Worm (Caenorhabditis elegans) whole organism, L1 larva: ENCODE results near the gene nadk-2.
"Not testable (repeated sequence)": the region's sequence is repeated elsewhere in the genome, so short reads cannot be mapped to it uniquely, and the experiment has no call there.

Experiments
- C04F5.9 ChIP-seq: sonication (generic microtip); optimal IDR thresholded peaks from 2 replicates; lab custom pipeline; 2016; ENCODE audit warnings: missing genetic modification characterization, missing compliant biosample characterization
- C16A3.4 ChIP-seq: fragments of 150-350 bp; optimal IDR thresholded peaks from 2 replicates; lab custom pipeline; 2014; ENCODE audit warnings: missing biosample characterization, missing genetic modification characterization
- F16B12.6 ChIP-seq: fragments of 150-350 bp; optimal IDR thresholded peaks from 2 replicates; lab custom pipeline; 2014; ENCODE audit warnings: missing biosample characterization, missing genetic modification characterization
- ama-1 ChIP-seq: fragments of 150-350 bp; optimal IDR thresholded peaks from 2 replicates; lab custom pipeline; 2014
- ceh-63 ChIP-seq: fragments of 200-800 bp; sonication (Bioruptor generic); optimal IDR thresholded peaks from 2 replicates; lab custom pipeline; 2018; ENCODE audit warnings: mild to moderate bottlenecking, missing genetic modification characterization, missing compliant biosample characterization
- ces-1 ChIP-seq: fragments of 150-350 bp; optimal IDR thresholded peaks from 2 replicates; lab custom pipeline; 2014; ENCODE audit warnings: missing biosample characterization, missing genetic modification reagents, missing genetic modification characterization
- dpl-1 ChIP-seq, 3 experiments: fragments of 150-350 bp in 2 of 3; sonication (generic microtip) in 1 of 3; optimal IDR thresholded peaks; 2 replicates each; lab custom pipeline; 2014 to 2017; ENCODE audit warnings: missing biosample characterization in 3 of 3, missing genetic modification characterization in 3 of 3, missing genetic modification reagents in 3 of 3
- efl-1 ChIP-seq, 4 experiments: fragments of 150-350 bp; optimal IDR thresholded peaks in 3 of 4; peaks in 1 of 4; 1 replicate in 1 of 4; 2 replicates in 3 of 4; lab custom pipeline; 2014; ENCODE audit warnings: missing biosample characterization in 2 of 4, missing genetic modification characterization in 2 of 4, missing genetic modification reagents in 2 of 4
- elt-2 ChIP-seq: sonication (generic microtip); optimal IDR thresholded peaks from 2 replicates; lab custom pipeline; 2016; ENCODE audit warnings: missing genetic modification characterization, mild to moderate bottlenecking, inconsistent platforms, missing compliant biosample characterization, missing genetic modification reagents
- elt-3 ChIP-seq, 6 experiments: fragments of 150-350 bp in 1 of 6; sonication (generic microtip); optimal IDR thresholded peaks; 2 replicates each; lab custom pipeline; 2017 to 2018; ENCODE audit warnings: missing biosample characterization in 6 of 6, missing genetic modification characterization in 6 of 6, inconsistent platforms in 1 of 6
- fos-1 ChIP-seq: fragments of 150-350 bp; optimal IDR thresholded peaks from 2 replicates; lab custom pipeline; 2014; ENCODE audit warnings: missing biosample characterization, missing genetic modification characterization
- hlh-4 ChIP-seq: sonication (generic microtip); optimal IDR thresholded peaks from 2 replicates; lab custom pipeline; 2016; ENCODE audit warnings: mild to moderate bottlenecking, missing genetic modification characterization, missing compliant biosample characterization
- hpl-2 ChIP-seq: fragments of 150-350 bp; optimal IDR thresholded peaks from 2 replicates; lab custom pipeline; 2014; ENCODE audit warnings: missing biosample characterization, missing genetic modification reagents, missing genetic modification characterization
- irx-1 ChIP-seq: sonication (generic microtip); optimal IDR thresholded peaks from 2 replicates; lab custom pipeline; 2016; ENCODE audit warnings: missing genetic modification characterization, missing compliant biosample characterization
- isw-1 ChIP-seq: fragments of 200-800 bp; sonication (Bioruptor generic); IDR thresholded peaks from 2 replicates; pipeline ENCODE4 v1.3.6; 2022; ENCODE audit warnings: missing genetic modification characterization, missing compliant biosample characterization
- lin-14 ChIP-seq: fragments of 200-800 bp; sonication (Bioruptor generic); optimal IDR thresholded peaks from 2 replicates; lab custom pipeline; 2018; ENCODE audit warnings: mild to moderate bottlenecking, missing genetic modification characterization, moderate library complexity, missing compliant biosample characterization
- lin-35 ChIP-seq, 2 experiments: fragments of 150-350 bp; optimal IDR thresholded peaks; 2 replicates each; lab custom pipeline; 2014; ENCODE audit warnings: missing biosample characterization in 2 of 2, missing genetic modification characterization in 2 of 2, missing genetic modification reagents in 2 of 2
- lir-3 ChIP-seq: sonication (generic microtip); optimal IDR thresholded peaks from 2 replicates; lab custom pipeline; 2016; ENCODE audit warnings: mild to moderate bottlenecking, missing genetic modification characterization, moderate library complexity, missing compliant biosample characterization; ENCODE audit not compliant: poor library complexity
- mep-1 ChIP-seq: fragments of 150-350 bp; optimal IDR thresholded peaks from 2 replicates; lab custom pipeline; 2014; ENCODE audit warnings: missing biosample characterization, missing genetic modification characterization
- nhr-12 ChIP-seq: sonication (generic microtip); optimal IDR thresholded peaks from 2 replicates; lab custom pipeline; 2017; ENCODE audit warnings: missing biosample characterization, missing genetic modification characterization
- nhr-237 ChIP-seq: fragments of 150-350 bp; optimal IDR thresholded peaks from 2 replicates; lab custom pipeline; 2014; ENCODE audit warnings: missing biosample characterization, missing genetic modification characterization
- nhr-28 ChIP-seq: fragments of 150-350 bp; optimal IDR thresholded peaks from 2 replicates; lab custom pipeline; 2014; ENCODE audit warnings: missing biosample characterization, missing genetic modification characterization
- nhr-47 ChIP-seq: sonication (generic microtip); optimal IDR thresholded peaks from 2 replicates; lab custom pipeline; 2016; ENCODE audit warnings: mild to moderate bottlenecking, missing genetic modification characterization, moderate library complexity, missing compliant biosample characterization
- nhr-71 ChIP-seq: sonication (generic microtip); optimal IDR thresholded peaks from 2 replicates; lab custom pipeline; 2016; ENCODE audit warnings: mild to moderate bottlenecking, missing genetic modification characterization, moderate library complexity, missing compliant biosample characterization
- nhr-90 ChIP-seq: sonication (generic microtip); optimal IDR thresholded peaks from 2 replicates; lab custom pipeline; 2016; ENCODE audit warnings: mild to moderate bottlenecking, missing genetic modification characterization, missing compliant biosample characterization; ENCODE audit not compliant: poor library complexity
- pax-3 ChIP-seq: fragments of 200-800 bp; sonication (Bioruptor generic); optimal IDR thresholded peaks from 2 replicates; lab custom pipeline; 2018; ENCODE audit warnings: mild to moderate bottlenecking, missing genetic modification characterization, moderate library complexity, missing compliant biosample characterization
- pqm-1 ChIP-seq: sonication (generic microtip); optimal IDR thresholded peaks from 3 replicates; lab custom pipeline; 2017; ENCODE audit warnings: missing biosample characterization, missing genetic modification characterization
- snu-23 ChIP-seq: sonication (generic microtip); optimal IDR thresholded peaks from 2 replicates; lab custom pipeline; 2016; ENCODE audit warnings: missing genetic modification characterization, missing compliant biosample characterization
- sox-4 ChIP-seq: sonication (generic microtip); optimal IDR thresholded peaks from 2 replicates; lab custom pipeline; 2016; ENCODE audit warnings: missing genetic modification characterization, missing compliant biosample characterization
- sup-37 ChIP-seq: fragments of 200-800 bp; sonication (Bioruptor generic); optimal IDR thresholded peaks from 2 replicates; lab custom pipeline; 2018; ENCODE audit warnings: mild to moderate bottlenecking, missing genetic modification characterization, missing compliant biosample characterization
- unc-130 ChIP-seq: fragments of 150-350 bp; optimal IDR thresholded peaks from 2 replicates; lab custom pipeline; 2017; ENCODE audit warnings: missing biosample characterization, missing genetic modification characterization, inconsistent platforms

Gene nadk-2

ce11 chrII:12054558-12054957 is 5.2 kb downstream of the nadk-2 start (continued):
- no peak for TF ChIP-seq nhr-237 (tag; lab: Kevin White, UChicago)

- TF ChIP-seq snu-23 (GFP tag; lab: Kevin White, UChicago) (no peak), irx-1 (tag; lab: Kevin White, UChicago) (no peak), dpl-1 (GFP tag; optimal IDR thresholded peaks at IDR 0.05; lab: Kevin White, UChicago) (no peak), ama-1 (lab: Kevin White, UChicago) (peak; percentile 62), efl-1 (optimal IDR thresholded peaks at IDR 0.05; lab: Kevin White, UChicago) (no peak), efl-1 (GFP tag; optimal IDR thresholded peaks at IDR 0.05 in 1 of 2; lab: Kevin White, UChicago) (peak in 1 of 2 experiments; percentile 76)
Observed at ce11 chrII:12055408-12056140, 6.2 kb downstream of the nadk-2 start.

- TF ChIP-seq dpl-1 (GFP tag; optimal IDR thresholded peaks at IDR 0.05; lab: Kevin White, UChicago) (peak in 2 of 3 experiments; percentile 3 to 4), efl-1 (GFP tag; optimal IDR thresholded peaks at IDR 0.05 in 1 of 2; lab: Kevin White, UChicago) (peak; percentile 13 to 94), lin-35 (GFP tag; optimal IDR thresholded peaks at IDR 0.05; lab: Kevin White, UChicago) (peak in 1 of 2 experiments; percentile 27)
- TF ChIP-seq efl-1 (optimal IDR thresholded peaks at IDR 0.05; lab: Kevin White, UChicago), result not testable (repeated sequence)
Observed at ce11 chrII:12056801-12057200, 7.4 kb downstream of the nadk-2 start.

ce11 chrII:12058298-12058697 is 8.9 kb downstream of the nadk-2 start:
- TF ChIP-seq hpl-2 (GFP tag; lab: Kevin White, UChicago) (peak; percentile 20), F16B12.6 (tag; lab: Kevin White, UChicago) (no peak), ceh-63 (GFP tag; lab: Kevin White, UChicago) (no peak), mep-1 (tag; lab: Kevin White, UChicago) (no peak), unc-130 (no peak), nhr-90 (tag; lab: Kevin White, UChicago) (peak; percentile 8)

- no peak for TF ChIP-seq efl-1 (optimal IDR thresholded peaks at IDR 0.05; lab: Kevin White, UChicago)
- TF ChIP-seq efl-1 (GFP tag; optimal IDR thresholded peaks at IDR 0.05 in 1 of 2; lab: Kevin White, UChicago), result peak in 1 of 2 experiments; percentile 81
- TF ChIP-seq nhr-71 (tag; lab: Kevin White, UChicago), result peak; percentile 16
- no peak for TF ChIP-seq nhr-12 (tag; lab: Kevin White, UChicago)
Observed at ce11 chrII:12059872-12060271, 10.5 kb downstream of the nadk-2 start.

- no peak for TF ChIP-seq hlh-4 (tag; lab: Kevin White, UChicago)
- TF ChIP-seq elt-3 (tag; optimal IDR thresholded peaks at IDR 0.05; lab: Kevin White, UChicago), result no peak
- TF ChIP-seq lir-3 (tag; lab: Kevin White, UChicago), result no peak
- no peak for TF ChIP-seq nhr-28 (tag; lab: Kevin White, UChicago)
- TF ChIP-seq elt-2 (tag; lab: Kevin White, UChicago), result no peak
- TF ChIP-seq sox-4 (tag; lab: Kevin White, UChicago), result no peak
- TF ChIP-seq sup-37 (GFP tag; lab: Kevin White, UChicago), result no peak
- TF ChIP-seq nhr-47 (tag; lab: Kevin White, UChicago), result no peak
- no peak for TF ChIP-seq isw-1
- TF ChIP-seq unc-130, result no peak
- no peak for TF ChIP-seq lin-35 (GFP tag; optimal IDR thresholded peaks at IDR 0.05; lab: Kevin White, UChicago)
- TF ChIP-seq C04F5.9 (tag; lab: Kevin White, UChicago), result no peak
- TF ChIP-seq pax-3, result no peak
- no peak for TF ChIP-seq fos-1 (tag; lab: Kevin White, UChicago)
- TF ChIP-seq pqm-1 (tag; lab: Kevin White, UChicago), result no peak
- no peak for TF ChIP-seq C16A3.4 (tag; lab: Kevin White, UChicago)
- TF ChIP-seq ces-1 (GFP tag; lab: Kevin White, UChicago), result no peak
- no peak for TF ChIP-seq lin-14 (GFP tag; lab: Kevin White, UChicago)
Observed at ce11 chrII:12062521-12062920, 13.1 kb downstream of the nadk-2 start, which contains the start of gene arrd-7. Gene arrd-7, minus strand, starts transcription at chrII:12062621.
